Fruit fly (Drosophila melanogaster) whole organism, prepupa: ENCODE data around the gene CG43198.
A peak's percentile ranks its signal among the peaks of the same experiment; 100 is the strongest.

Experiments
- Blimp-1 ChIP-seq: fragments of 200-800 bp; sonication (Bioruptor generic); optimal IDR thresholded peaks from 3 replicates; lab custom pipeline; 2017; ENCODE audit warnings: missing biosample characterization, missing genetic modification characterization, mild to moderate bottlenecking, moderate library complexity, missing genetic modification reagents
- CG10669 ChIP-seq: fragments of 200-800 bp; sonication (Bioruptor generic); optimal IDR thresholded peaks from 3 replicates; lab custom pipeline; 2018; ENCODE audit warnings: missing biosample characterization, mild to moderate bottlenecking, missing genetic modification characterization, moderate library complexity
- CG11294 ChIP-seq: fragments of 200-800 bp; sonication (Bioruptor generic); IDR thresholded peaks from 2 replicates; pipeline ENCODE4 v1.3.6; 2022; ENCODE audit warnings: missing biosample characterization, missing genetic modification characterization
- CG11762 ChIP-seq: fragments of 200-800 bp; sonication (Bioruptor generic); optimal IDR thresholded peaks from 3 replicates; lab custom pipeline; 2016; ENCODE audit warnings: missing biosample characterization, missing genetic modification characterization; ENCODE audit not compliant: insufficient read depth
- CG11902 ChIP-seq: fragments of 200-800 bp; sonication (Bioruptor generic); optimal IDR thresholded peaks from 3 replicates; lab custom pipeline; 2016; ENCODE audit warnings: missing biosample characterization, missing genetic modification characterization
- CG15336 ChIP-seq: fragments of 200-800 bp; sonication (Bioruptor generic); IDR thresholded peaks from 2 replicates; pipeline ENCODE4 v1.3.6; 2022; ENCODE audit warnings: missing biosample characterization, missing genetic modification characterization
- CG16779 ChIP-seq: fragments of 200-800 bp; sonication (Bioruptor generic); optimal IDR thresholded peaks from 3 replicates; lab custom pipeline; 2017; ENCODE audit warnings: missing biosample characterization, mild to moderate bottlenecking, missing genetic modification characterization
- CG3032 ChIP-seq: fragments of 200-800 bp; optimal IDR thresholded peaks from 2 replicates; lab custom pipeline; 2019; ENCODE audit warnings: missing biosample characterization, mild to moderate bottlenecking, missing genetic modification characterization, moderate library complexity
- CG31627 ChIP-seq: fragments of 200-800 bp; sonication (Bioruptor generic); optimal IDR thresholded peaks from 3 replicates; lab custom pipeline; 2016; ENCODE audit warnings: missing biosample characterization, missing genetic modification characterization
- CG32006 ChIP-seq: fragments of 200-800 bp; sonication (Bioruptor generic); optimal IDR thresholded peaks from 3 replicates; lab custom pipeline; 2017; ENCODE audit warnings: missing biosample characterization, mild to moderate bottlenecking, missing genetic modification characterization
- CG34406 ChIP-seq: fragments of 200-800 bp; sonication (Bioruptor generic); optimal IDR thresholded peaks from 3 replicates; lab custom pipeline; 2016; ENCODE audit warnings: missing biosample characterization, missing genetic modification characterization
- CG3919 ChIP-seq: fragments of 200-800 bp; sonication (Bioruptor generic); optimal IDR thresholded peaks from 3 replicates; lab custom pipeline; 2016; ENCODE audit warnings: missing biosample characterization, missing genetic modification characterization
- CG4318 ChIP-seq: fragments of 200-800 bp; sonication (Bioruptor generic); optimal IDR thresholded peaks from 3 replicates; lab custom pipeline; 2017; ENCODE audit warnings: missing biosample characterization, mild to moderate bottlenecking, missing genetic modification characterization
- CG6163 ChIP-seq: fragments of 200-800 bp; sonication (Bioruptor generic); IDR thresholded peaks from 3 replicates; pipeline ENCODE4 v1.3.6; 2022; ENCODE audit warnings: missing biosample characterization, missing genetic modification characterization
- CG6276 ChIP-seq: fragments of 200-800 bp; sonication (Bioruptor generic); optimal IDR thresholded peaks from 2 replicates; lab custom pipeline; 2017; ENCODE audit warnings: missing biosample characterization, mild to moderate bottlenecking, missing genetic modification characterization
- CG8119 ChIP-seq: fragments of 200-800 bp; sonication (Bioruptor generic); IDR thresholded peaks from 3 replicates; pipeline ENCODE4 v1.3.6; 2022; ENCODE audit warnings: missing biosample characterization, missing genetic modification characterization
- CG8319 ChIP-seq: fragments of 200-800 bp; sonication (Bioruptor generic); optimal IDR thresholded peaks from 3 replicates; lab custom pipeline; 2016; ENCODE audit warnings: missing biosample characterization, missing genetic modification characterization
- CG8632 ChIP-seq: fragments of 200-800 bp; sonication (Bioruptor generic); optimal IDR thresholded peaks from 3 replicates; lab custom pipeline; 2016; ENCODE audit warnings: missing biosample characterization, missing genetic modification characterization
- CG9139 ChIP-seq: fragments of 200-800 bp; sonication (Bioruptor generic); optimal IDR thresholded peaks from 3 replicates; lab custom pipeline; 2017; ENCODE audit warnings: missing biosample characterization, mild to moderate bottlenecking, missing genetic modification characterization
- Eip75B ChIP-seq: fragments of 200-800 bp; sonication (Bioruptor generic); optimal IDR thresholded peaks from 3 replicates; lab custom pipeline; 2016; ENCODE audit warnings: missing biosample characterization, missing genetic modification characterization
- Eip78C ChIP-seq: fragments of 200-800 bp; sonication (Bioruptor generic); peaks from one replicate; lab custom pipeline; 2016; ENCODE audit warnings: missing biosample characterization, missing genetic modification characterization
- Eip93F ChIP-seq: fragments of 200-800 bp; sonication (Bioruptor generic); optimal IDR thresholded peaks from 2 replicates; lab custom pipeline; 2016; ENCODE audit warnings: missing biosample characterization, mild to moderate bottlenecking, missing genetic modification characterization
- Ets21C ChIP-seq: fragments of 200-800 bp; sonication (Bioruptor generic); optimal IDR thresholded peaks from 3 replicates; lab custom pipeline; 2016; ENCODE audit warnings: missing biosample characterization, missing genetic modification characterization
- Ets96B ChIP-seq: fragments of 200-800 bp; optimal IDR thresholded peaks from 2 replicates; lab custom pipeline; 2019; ENCODE audit warnings: missing biosample characterization, mild to moderate bottlenecking, missing genetic modification characterization, moderate library complexity
- Hr38 ChIP-seq: sonication (Bioruptor generic); optimal IDR thresholded peaks from 2 replicates; lab custom pipeline; 2016; ENCODE audit warnings: missing biosample characterization, missing genetic modification characterization
- Hr39 ChIP-seq: fragments of 200-800 bp; sonication (Bioruptor generic); optimal IDR thresholded peaks from 2 replicates; lab custom pipeline; 2016; ENCODE audit warnings: missing biosample characterization, missing genetic modification characterization
- Hr4 ChIP-seq: fragments of 200-800 bp; sonication (Bioruptor generic); optimal IDR thresholded peaks from 3 replicates; lab custom pipeline; 2016; ENCODE audit warnings: missing biosample characterization, missing genetic modification characterization
- Met ChIP-seq: fragments of 200-800 bp; sonication (Bioruptor generic); optimal IDR thresholded peaks from 3 replicates; lab custom pipeline; 2016; ENCODE audit warnings: missing biosample characterization, missing genetic modification characterization
- Smox ChIP-seq: fragments of 200-800 bp; sonication (Bioruptor generic); optimal IDR thresholded peaks from 3 replicates; lab custom pipeline; 2016; ENCODE audit warnings: missing biosample characterization, missing genetic modification characterization
- Sox14 ChIP-seq: fragments of 200-800 bp; sonication (Bioruptor generic); optimal IDR thresholded peaks from 3 replicates; lab custom pipeline; 2016; ENCODE audit warnings: missing biosample characterization, missing genetic modification characterization
- acj6 ChIP-seq: fragments of 200-800 bp; sonication (Bioruptor generic); optimal IDR thresholded peaks from 3 replicates; lab custom pipeline; 2016; ENCODE audit warnings: missing biosample characterization, missing genetic modification characterization
- cyc ChIP-seq: fragments of 200-800 bp; sonication (Bioruptor generic); optimal IDR thresholded peaks from 3 replicates; lab custom pipeline; 2016; ENCODE audit warnings: missing biosample characterization, missing genetic modification characterization
- dac ChIP-seq: fragments of 200-800 bp; sonication (Bioruptor generic); optimal IDR thresholded peaks from 2 replicates; lab custom pipeline; 2017; ENCODE audit warnings: missing biosample characterization, mild to moderate bottlenecking, missing genetic modification characterization
- dsx ChIP-seq: fragments of 200-800 bp; optimal IDR thresholded peaks from 3 replicates; lab custom pipeline; 2019; ENCODE audit warnings: missing biosample characterization, mild to moderate bottlenecking, missing genetic modification characterization, moderate library complexity; ENCODE audit not compliant: poor library complexity, severe bottlenecking
- eg ChIP-seq: fragments of 200-800 bp; sonication (Bioruptor generic); IDR thresholded peaks from 3 replicates; pipeline ENCODE4 v1.3.6; 2022; ENCODE audit warnings: missing biosample characterization, missing genetic modification characterization
- fd59A ChIP-seq: fragments of 200-800 bp; sonication (Bioruptor generic); optimal IDR thresholded peaks from 2 replicates; lab custom pipeline; 2017; ENCODE audit warnings: missing biosample characterization, mild to moderate bottlenecking, missing genetic modification characterization, missing genetic modification reagents
- fd85E ChIP-seq: fragments of 200-800 bp; sonication (Bioruptor generic); optimal IDR thresholded peaks from 3 replicates; lab custom pipeline; 2016; ENCODE audit warnings: missing biosample characterization, missing genetic modification characterization
- fkh ChIP-seq: fragments of 200-800 bp; sonication (Bioruptor generic); optimal IDR thresholded peaks from 3 replicates; lab custom pipeline; 2017; ENCODE audit warnings: missing biosample characterization, mild to moderate bottlenecking, missing genetic modification characterization, moderate library complexity
- lz ChIP-seq: fragments of 200-800 bp; sonication (Bioruptor generic); optimal IDR thresholded peaks from 3 replicates; lab custom pipeline; 2016; ENCODE audit warnings: missing biosample characterization, missing genetic modification characterization
- pdm3 ChIP-seq: fragments of 200-800 bp; sonication (Bioruptor generic); optimal IDR thresholded peaks from 3 replicates; lab custom pipeline; 2016; ENCODE audit warnings: missing biosample characterization, missing genetic modification characterization
- spab ChIP-seq: fragments of 200-800 bp; sonication (Bioruptor generic); optimal IDR thresholded peaks from 2 replicates; lab custom pipeline; 2017; ENCODE audit warnings: missing biosample characterization, mild to moderate bottlenecking, missing genetic modification characterization, missing genetic modification reagents
- topi ChIP-seq: fragments of 200-800 bp; sonication (Bioruptor generic); optimal IDR thresholded peaks from 3 replicates; lab custom pipeline; 2016; ENCODE audit warnings: missing biosample characterization, missing genetic modification characterization
- vri ChIP-seq: fragments of 200-800 bp; sonication (Bioruptor generic); optimal IDR thresholded peaks from 3 replicates; lab custom pipeline; 2016; ENCODE audit warnings: missing biosample characterization, mild to moderate bottlenecking, missing genetic modification characterization

CG43198 gene

dm6 chrX:7475204-7475759 is 22.1 kb upstream of the CG43198 start (continued):
- TF ChIP-seq pdm3 (GFP tag; lab: Kevin White, UChicago) (no peak), CG10669 (GFP tag; lab: Kevin White, UChicago) (no peak), spab (GFP tag; lab: Kevin White, UChicago) (no peak), CG8632 (GFP tag; lab: Kevin White, UChicago) (no peak), CG8119 (no peak), CG34406 (GFP tag; lab: Kevin White, UChicago) (no peak), CG11762 (GFP tag; lab: Kevin White, UChicago) (no peak), Met (peak; percentile 26), Eip93F (no peak), fd59A (GFP tag; lab: Kevin White, UChicago) (no peak), CG11902 (GFP tag; lab: Kevin White, UChicago) (no peak), topi (peak; percentile 9), CG11294 (GFP tag; lab: Robert Waterston, UW) (no peak), CG32006 (GFP tag; lab: Kevin White, UChicago) (no peak), acj6 (no peak), Hr4 (GFP tag; lab: Kevin White, UChicago) (no peak), lz (peak; percentile 36), dac (GFP tag; lab: Kevin White, UChicago) (no peak), CG31627 (GFP tag; lab: Kevin White, UChicago) (peak; percentile 59), CG8319 (GFP tag; lab: Kevin White, UChicago) (no peak), eg (GFP tag; lab: Robert Waterston, UW) (no peak), cyc (peak; percentile 35), Ets21C (GFP tag; lab: Kevin White, UChicago) (peak; percentile 19), CG3032 (tag; lab: Kevin White, UChicago) (no peak), Hr39 (peak; percentile 25), CG6276 (GFP tag; lab: Kevin White, UChicago) (no peak)

- TF ChIP-seq Sox14 (no peak), CG10669 (GFP tag; lab: Kevin White, UChicago) (no peak), CG4318 (GFP tag; lab: Kevin White, UChicago) (no peak), CG16779 (tag; lab: Kevin White, UChicago) (no peak), CG6163 (GFP tag; lab: Robert Waterston, UW) (no peak), Hr38 (no peak), CG15336 (GFP tag; lab: Robert Waterston, UW) (no peak), Eip75B (GFP tag; lab: Kevin White, UChicago) (no peak), Ets96B (tag; lab: Kevin White, UChicago) (no peak), CG8319 (GFP tag; lab: Kevin White, UChicago) (no peak), Hr39 (no peak), Met (no peak), fkh (GFP tag; lab: Kevin White, UChicago) (no peak), Blimp-1 (no peak), Eip78C (GFP tag; lab: Kevin White, UChicago) (no peak), pdm3 (GFP tag; lab: Kevin White, UChicago) (no peak), dac (GFP tag; lab: Kevin White, UChicago) (no peak), CG3919 (GFP tag; lab: Kevin White, UChicago) (no peak), CG9139 (GFP tag; lab: Kevin White, UChicago) (no peak), vri (GFP tag; lab: Kevin White, UChicago) (no peak)
- TF ChIP-seq, all 60 proteins: peak for 0
Measured at dm6 chrX:7466328-7466727, 13.2 kb upstream of the CG43198 start.

- TF ChIP-seq CG8632 (GFP tag; lab: Kevin White, UChicago), result no peak
- TF ChIP-seq fkh (GFP tag; lab: Kevin White, UChicago), result no peak
- no peak for TF ChIP-seq Ets96B (tag; lab: Kevin White, UChicago)
- no peak for TF ChIP-seq fd85E (GFP tag; lab: Kevin White, UChicago)
- TF ChIP-seq Eip78C (GFP tag; lab: Kevin White, UChicago), result no peak
- no peak for TF ChIP-seq topi
- no peak for TF ChIP-seq acj6
- TF ChIP-seq Blimp-1, result no peak
- no peak for TF ChIP-seq Smox (GFP tag; lab: Kevin White, UChicago)
- no peak for TF ChIP-seq CG3032 (tag; lab: Kevin White, UChicago)
- TF ChIP-seq CG11294 (GFP tag; lab: Robert Waterston, UW), result no peak
- no peak for TF ChIP-seq CG6163 (GFP tag; lab: Robert Waterston, UW)
- TF ChIP-seq dsx (GFP tag; lab: Kevin White, UChicago), result no peak
- TF ChIP-seq, all 60 proteins: peak for 0
Measured at dm6 chrX:7462089-7462488, 9.0 kb upstream of the CG43198 start.
